Fruit fly (Drosophila melanogaster) whole organism, embryonic: ENCODE results near the gene CG17327.

ENCODE experiments used
- CG10321 ChIP-seq: fragments of 200-800 bp; sonication (Bioruptor generic); IDR thresholded peaks from 2 replicates; pipeline ENCODE4 v1.3.6; 2022; ENCODE audit warnings: missing biosample characterization, missing genetic modification characterization
- CG10654 ChIP-seq: fragments of 200-800 bp; sonication (Bioruptor generic); optimal IDR thresholded peaks from 2 replicates; lab custom pipeline; 2016; ENCODE audit warnings: missing biosample characterization, missing genetic modification characterization
- CG11723 ChIP-seq: fragments of 200-800 bp; sonication (Bioruptor generic); optimal IDR thresholded peaks from 2 replicates; lab custom pipeline; 2017; ENCODE audit warnings: missing biosample characterization, mild to moderate bottlenecking, missing genetic modification characterization
- CG12104 ChIP-seq: fragments of 200-800 bp; sonication (Bioruptor generic); optimal IDR thresholded peaks from 3 replicates; lab custom pipeline; 2016; ENCODE audit warnings: missing biosample characterization, missing genetic modification characterization
- CG12391 ChIP-seq: fragments of 200-800 bp; sonication (Bioruptor generic); optimal IDR thresholded peaks from 3 replicates; lab custom pipeline; 2018; ENCODE audit warnings: missing biosample characterization, mild to moderate bottlenecking, missing genetic modification characterization, moderate library complexity
- CG14014 ChIP-seq: fragments of 200-800 bp; sonication (Bioruptor generic); IDR thresholded peaks from 2 replicates; pipeline ENCODE4 v1.3.6; 2022; ENCODE audit warnings: missing biosample characterization, missing genetic modification characterization
- CG14441 ChIP-seq: fragments of 200-800 bp; sonication (Bioruptor generic); IDR thresholded peaks from 2 replicates; pipeline ENCODE4 v1.3.6; 2022; ENCODE audit warnings: missing biosample characterization, missing genetic modification characterization
- CG15479 ChIP-seq: fragments of 200-800 bp; sonication (Bioruptor generic); optimal IDR thresholded peaks from 3 replicates; lab custom pipeline; 2019; ENCODE audit warnings: missing biosample characterization, mild to moderate bottlenecking, missing genetic modification characterization, moderate library complexity
- CG15601 ChIP-seq: fragments of 200-800 bp; sonication (Bioruptor generic); optimal IDR thresholded peaks from 3 replicates; lab custom pipeline; 2019; ENCODE audit warnings: missing biosample characterization, mild to moderate bottlenecking, missing genetic modification characterization, moderate library complexity
- CG1832 ChIP-seq: fragments of 200-800 bp; sonication (Bioruptor generic); optimal IDR thresholded peaks from 2 replicates; lab custom pipeline; 2017; ENCODE audit warnings: missing biosample characterization, mild to moderate bottlenecking, missing genetic modification characterization, inconsistent platforms
- CG18764 ChIP-seq: fragments of 200-800 bp; sonication (Bioruptor generic); optimal IDR thresholded peaks from 3 replicates; lab custom pipeline; 2016; ENCODE audit warnings: missing biosample characterization, missing genetic modification characterization
- CG2199 ChIP-seq: fragments of 200-800 bp; sonication (Bioruptor generic); IDR thresholded peaks from 3 replicates; pipeline ENCODE4 v1.3.6; 2022; ENCODE audit warnings: missing biosample characterization, missing genetic modification characterization
- CG32532 ChIP-seq: fragments of 200-800 bp; sonication (Bioruptor generic); IDR thresholded peaks from 2 replicates; pipeline ENCODE4 v1.3.6; 2022; ENCODE audit warnings: missing biosample characterization, missing genetic modification characterization
- CG33213 ChIP-seq: fragments of 200-800 bp; sonication (Bioruptor generic); optimal IDR thresholded peaks from 3 replicates; lab custom pipeline; 2016; ENCODE audit warnings: missing biosample characterization, missing genetic modification characterization
- CG33557 ChIP-seq: fragments of 200-800 bp; sonication (Bioruptor generic); optimal IDR thresholded peaks from 2 replicates; lab custom pipeline; 2019; ENCODE audit warnings: missing biosample characterization, mild to moderate bottlenecking, missing genetic modification characterization, moderate library complexity
- CG34224 ChIP-seq: fragments of 200-800 bp; sonication (Bioruptor generic); IDR thresholded peaks from 3 replicates; pipeline ENCODE4 v1.3.6; 2022; ENCODE audit warnings: missing biosample characterization, missing genetic modification characterization; ENCODE audit not compliant: partially characterized antibody
- CG4328 ChIP-seq: fragments of 200-800 bp; sonication (Bioruptor generic); optimal IDR thresholded peaks from 3 replicates; lab custom pipeline; 2017; ENCODE audit warnings: missing biosample characterization, missing genetic modification reagents, missing genetic modification characterization
- CG4707 ChIP-seq: fragments of 200-800 bp; sonication (Bioruptor generic); optimal IDR thresholded peaks from 2 replicates; lab custom pipeline; 2018; ENCODE audit warnings: missing biosample characterization, mild to moderate bottlenecking, missing genetic modification characterization, moderate library complexity
- CG6689 ChIP-seq: fragments of 200-800 bp; sonication (Bioruptor generic); IDR thresholded peaks from 2 replicates; pipeline ENCODE4 v1.3.6; 2022; ENCODE audit warnings: missing biosample characterization, missing genetic modification characterization
- CG6765 ChIP-seq: fragments of 200-800 bp; sonication (Bioruptor generic); optimal IDR thresholded peaks from 3 replicates; lab custom pipeline; 2017; ENCODE audit warnings: missing biosample characterization, mild to moderate bottlenecking, missing genetic modification characterization
- CG6791 ChIP-seq: fragments of 200-800 bp; sonication (Bioruptor generic); IDR thresholded peaks from 3 replicates; pipeline ENCODE4 v1.3.6; 2022; ENCODE audit warnings: missing biosample characterization, missing genetic modification characterization; ENCODE audit not compliant: partially characterized antibody
- CG7357 ChIP-seq: fragments of 200-800 bp; sonication (Bioruptor generic); IDR thresholded peaks from 3 replicates; pipeline ENCODE4 v1.3.6; 2022; ENCODE audit warnings: missing biosample characterization, missing genetic modification characterization
- CG7372 ChIP-seq: fragments of 200-800 bp; sonication (Bioruptor generic); IDR thresholded peaks from 2 replicates; pipeline ENCODE4 v1.3.6; 2022; ENCODE audit warnings: missing biosample characterization, missing genetic modification characterization
- CG9215 ChIP-seq: fragments of 200-800 bp; sonication (Bioruptor generic); IDR thresholded peaks from 2 replicates; pipeline ENCODE4 v1.3.6; 2022; ENCODE audit warnings: missing biosample characterization, missing genetic modification characterization
- CG9437 ChIP-seq: fragments of 200-800 bp; sonication (Bioruptor generic); optimal IDR thresholded peaks from 2 replicates; lab custom pipeline; 2018; ENCODE audit warnings: missing biosample characterization, mild to moderate bottlenecking, missing genetic modification characterization
- CHES-1-like ChIP-seq: fragments of 200-800 bp; sonication (Bioruptor generic); optimal IDR thresholded peaks from 2 replicates; lab custom pipeline; 2016; ENCODE audit warnings: missing biosample characterization, missing genetic modification characterization
- Dref ChIP-seq: fragments of 200-800 bp; sonication (Bioruptor generic); IDR thresholded peaks from 2 replicates; pipeline ENCODE4 v1.3.6; 2022; ENCODE audit warnings: missing biosample characterization, missing genetic modification characterization
- Kr ChIP-seq: fragments of 200-800 bp; sonication (Bioruptor generic); optimal IDR thresholded peaks from 2 replicates; lab custom pipeline; 2017; ENCODE audit warnings: missing biosample characterization, mild to moderate bottlenecking, missing genetic modification characterization
- MBD-R2 ChIP-seq: fragments of 200-800 bp; sonication (Bioruptor generic); IDR thresholded peaks from 2 replicates; pipeline ENCODE4 v1.3.6; 2022; ENCODE audit warnings: missing biosample characterization, missing genetic modification characterization
- Myb ChIP-seq: fragments of 200-800 bp; sonication (Bioruptor generic); optimal IDR thresholded peaks from 2 replicates; lab custom pipeline; 2016; ENCODE audit warnings: missing biosample characterization, missing genetic modification characterization
- PHDP ChIP-seq: fragments of 200-800 bp; sonication (Bioruptor generic); optimal IDR thresholded peaks from 3 replicates; lab custom pipeline; 2018; ENCODE audit warnings: missing biosample characterization, mild to moderate bottlenecking, missing genetic modification characterization, moderate library complexity
- Scr ChIP-seq: fragments of 200-800 bp; sonication (Bioruptor generic); IDR thresholded peaks from 2 replicates; pipeline ENCODE4 v1.3.6; 2022; ENCODE audit warnings: missing biosample characterization, missing genetic modification characterization; ENCODE audit not compliant: partially characterized antibody
- Sox102F ChIP-seq: fragments of 200-800 bp; sonication (Bioruptor generic); optimal IDR thresholded peaks from 2 replicates; lab custom pipeline; 2018; ENCODE audit warnings: missing biosample characterization, mild to moderate bottlenecking, missing genetic modification characterization, moderate library complexity
- Ssrp ChIP-seq: fragments of 200-800 bp; sonication (Bioruptor generic); optimal IDR thresholded peaks from 2 replicates; lab custom pipeline; 2018; ENCODE audit warnings: missing biosample characterization, mild to moderate bottlenecking, missing genetic modification characterization, moderate library complexity
- TFAM ChIP-seq: fragments of 200-800 bp; sonication (Bioruptor generic); optimal IDR thresholded peaks from 2 replicates; lab custom pipeline; 2017; ENCODE audit warnings: missing biosample characterization, missing genetic modification characterization, inconsistent platforms
- chinmo ChIP-seq: fragments of 200-800 bp; sonication (Bioruptor generic); IDR thresholded peaks from 4 replicates; pipeline ENCODE4 v1.3.6; 2022; ENCODE audit warnings: missing biosample characterization, missing genetic modification characterization; ENCODE audit not compliant: partially characterized antibody
- dmrt11E ChIP-seq: fragments of 200-800 bp; sonication (Bioruptor generic); optimal IDR thresholded peaks from 3 replicates; lab custom pipeline; 2018; ENCODE audit warnings: missing biosample characterization, mild to moderate bottlenecking, missing genetic modification characterization, moderate library complexity
- kni ChIP-seq: fragments of 200-800 bp; sonication (Bioruptor generic); optimal IDR thresholded peaks from 3 replicates; lab custom pipeline; 2017; ENCODE audit warnings: mild to moderate bottlenecking, missing biosample characterization, missing genetic modification reagents, missing genetic modification characterization
- lov ChIP-seq, 2 experiments: fragments of 200-800 bp in 1 of 2; fragments of >200 bp in 1 of 2; sonication (Bioruptor generic) in 1 of 2; IDR thresholded peaks in 1 of 2; optimal IDR thresholded peaks in 1 of 2; 2 replicates in 1 of 2; 3 replicates in 1 of 2; pipeline versions ENCODE4 v1.3.6 to Lab custom; 2017 to 2022; ENCODE audit warnings: missing biosample characterization in 1 of 2, missing genetic modification characterization in 1 of 2
- luna ChIP-seq: fragments of 200-800 bp; sonication (Bioruptor generic); optimal IDR thresholded peaks from 2 replicates; lab custom pipeline; 2016; ENCODE audit warnings: missing biosample characterization, missing genetic modification characterization
- pan ChIP-seq, 4 experiments: fragments of >200 bp in 3 of 4; fragments of 200-800 bp in 1 of 4; sonication (Bioruptor generic) in 1 of 4; optimal IDR thresholded peaks in 3 of 4; IDR thresholded peaks in 1 of 4; 2 replicates each; pipeline versions ENCODE4 v1.3.6 to Lab custom; 2017 to 2022; ENCODE audit warnings: missing biosample characterization in 2 of 4, missing genetic modification characterization in 2 of 4, mixed read lengths in 1 of 4
- pb ChIP-seq: fragments of 200-800 bp; sonication (Bioruptor generic); optimal IDR thresholded peaks from 3 replicates; lab custom pipeline; 2016; ENCODE audit warnings: missing biosample characterization, missing genetic modification characterization
- ranshi ChIP-seq: fragments of 200-800 bp; sonication (Bioruptor generic); IDR thresholded peaks from 2 replicates; pipeline ENCODE4 v1.3.6; 2022; ENCODE audit warnings: missing biosample characterization, missing genetic modification characterization
- rib ChIP-seq: fragments of 200-800 bp; sonication (Bioruptor generic); IDR thresholded peaks from 2 replicates; pipeline ENCODE4 v1.3.6; 2022; ENCODE audit warnings: missing biosample characterization, missing genetic modification characterization
- sim ChIP-seq: fragments of 200-800 bp; sonication (Bioruptor generic); IDR thresholded peaks from 2 replicates; pipeline ENCODE4 v1.3.6; 2022; ENCODE audit warnings: missing biosample characterization, missing genetic modification characterization
- sqz ChIP-seq: fragments of 200-800 bp; sonication (Bioruptor generic); optimal IDR thresholded peaks from 3 replicates; lab custom pipeline; 2018; ENCODE audit warnings: missing biosample characterization, mild to moderate bottlenecking, missing genetic modification characterization
- ssp ChIP-seq: fragments of 200-800 bp; sonication (Bioruptor generic); IDR thresholded peaks from 2 replicates; pipeline ENCODE4 v1.3.6; 2022; ENCODE audit warnings: missing biosample characterization, missing genetic modification characterization
- sug ChIP-seq: fragments of 200-800 bp; optimal IDR thresholded peaks from 2 replicates; lab custom pipeline; 2019; ENCODE audit warnings: missing biosample characterization, mild to moderate bottlenecking, missing genetic modification characterization, moderate library complexity

Gene CG17327

dm6 chr3R:12997550-12998233 is at the start of gene CG17327, which contains the start of the genes CG44194 and CG7518 (continued):
- TF ChIP-seq CHES-1-like (GFP tag; lab: Kevin White, UChicago) (peak; percentile 0), CG11723 (GFP tag; lab: Kevin White, UChicago) (no peak), CG1832 (GFP tag; lab: Kevin White, UChicago) (no peak), CG4707 (no peak), CG2199 (GFP tag; lab: Robert Waterston, UW) (no peak), CG4328 (GFP tag; lab: Kevin White, UChicago) (no peak), Ssrp (tag; lab: Kevin White, UChicago) (peak; percentile 2), Kr (no peak), pb (no peak), luna (GFP tag; lab: Kevin White, UChicago) (no peak), CG15479 (GFP tag; lab: Kevin White, UChicago) (no peak), CG10654 (GFP tag; lab: Kevin White, UChicago) (peak; percentile 12), sim (GFP tag; lab: Robert Waterston, UW) (no peak), CG18764 (GFP tag; lab: Kevin White, UChicago) (no peak), CG12391 (tag; lab: Kevin White, UChicago) (peak; percentile 66), CG33213 (GFP tag; lab: Kevin White, UChicago) (no peak), CG6791 (peak; percentile 42; the same call in 1 of the 3 replicates), sqz (GFP tag; lab: Kevin White, UChicago) (no peak), CG7357 (GFP tag; lab: Robert Waterston, UW) (peak; percentile 88), PHDP (tag; lab: Kevin White, UChicago) (no peak), Myb (GFP tag; lab: Kevin White, UChicago) (peak; percentile 41), CG6689 (GFP tag; lab: Robert Waterston, UW) (no peak), CG15601 (tag; lab: Kevin White, UChicago) (no peak), CG10321 (GFP tag; lab: Robert Waterston, UW) (no peak), CG14014 (GFP tag; lab: Robert Waterston, UW) (no peak), Sox102F (no peak), CG12104 (GFP tag; lab: Kevin White, UChicago) (peak; percentile 24), CG32532 (GFP tag; lab: Robert Waterston, UW) (0 out of 2 replicates have a peak, but pooled peaks have one; percentile 12), sug (tag; lab: Kevin White, UChicago) (no peak), lov (optimal IDR thresholded peaks at IDR 0.05; lab: Kevin White, UChicago) (no peak), lov (GFP tag; IDR thresholded peaks at IDR 0.05; lab: Robert Waterston, UW) (no peak), CG14441 (GFP tag; lab: Robert Waterston, UW) (no peak), CG9215 (GFP tag; lab: Robert Waterston, UW) (no peak), rib (GFP tag; lab: Robert Waterston, UW) (peak; percentile 77), CG7372 (no peak), dmrt11E (tag; lab: Kevin White, UChicago) (no peak), CG33557 (GFP tag; lab: Kevin White, UChicago) (no peak), TFAM (GFP tag; lab: Kevin White, UChicago) (no peak), pan (optimal IDR thresholded peaks at IDR 0.05; lab: Kevin White, UChicago) (no peak), pan (GFP tag; optimal IDR thresholded peaks at IDR 0.05 in 1 of 2, IDR thresholded peaks at IDR 0.05 in 1 of 2) (no peak), chinmo (GFP tag; lab: Robert Waterston, UW) (peak; percentile 80; the same call in 2 of the 4 replicates), CG34224 (GFP tag; lab: Robert Waterston, UW) (peak; percentile 10; the same call in 1 of the 3 replicates), kni (GFP tag; lab: Kevin White, UChicago) (no peak), ranshi (no peak), CG6765 (GFP tag; lab: Kevin White, UChicago) (no peak), Dref (GFP tag; lab: Robert Waterston, UW) (peak; percentile 43), MBD-R2 (peak; percentile 59), Scr (GFP tag; lab: Robert Waterston, UW) (peak; percentile 52), CG9437 (GFP tag; lab: Kevin White, UChicago) (peak; percentile 21), ssp (peak; percentile 96)
